Worm (Caenorhabditis elegans) whole organism, L4 larva: ENCODE results near the gene lgc-57.

Experiments
- aly-2 ChIP-seq: sonication (generic microtip); optimal IDR thresholded peaks from 2 replicates; lab custom pipeline; 2018; ENCODE audit warnings: missing biosample characterization, missing genetic modification characterization
- ama-1 ChIP-seq: fragments of 150-350 bp; optimal IDR thresholded peaks from 2 replicates; lab custom pipeline; 2014; ENCODE audit warnings: inconsistent platforms, mixed read lengths
- dpl-1 ChIP-seq: fragments of 150-350 bp; optimal IDR thresholded peaks from 2 replicates; lab custom pipeline; 2014; ENCODE audit warnings: missing biosample characterization, missing genetic modification reagents, missing genetic modification characterization
- gei-8 ChIP-seq: fragments of 200-800 bp; sonication (Bioruptor generic); optimal IDR thresholded peaks from 2 replicates; lab custom pipeline; 2018; ENCODE audit warnings: mild to moderate bottlenecking, missing genetic modification characterization, missing compliant biosample characterization
- lin-13 ChIP-seq: fragments of 150-350 bp; optimal IDR thresholded peaks from 2 replicates; lab custom pipeline; 2014; ENCODE audit warnings: missing biosample characterization, missing genetic modification reagents, missing genetic modification characterization
- lin-39 ChIP-seq: fragments of 150-350 bp; optimal IDR thresholded peaks from 2 replicates; lab custom pipeline; 2014; ENCODE audit warnings: missing biosample characterization, missing genetic modification reagents, missing genetic modification characterization
- lir-3 ChIP-seq: sonication (generic microtip); optimal IDR thresholded peaks from 2 replicates; lab custom pipeline; 2016; ENCODE audit warnings: mild to moderate bottlenecking, missing genetic modification characterization, missing compliant biosample characterization
- lsy-2 ChIP-seq, 2 experiments: fragments of 150-350 bp in 1 of 2; sonication (generic microtip) in 1 of 2; optimal IDR thresholded peaks; 2 replicates each; lab custom pipeline; 2014 to 2017; ENCODE audit warnings: missing biosample characterization in 2 of 2, missing genetic modification characterization in 2 of 2
- mep-1 ChIP-seq: fragments of 150-350 bp; sonication (generic microtip); optimal IDR thresholded peaks from 3 replicates; lab custom pipeline; 2014; ENCODE audit warnings: missing biosample characterization, missing genetic modification characterization
- nhr-6 ChIP-seq: fragments of 150-350 bp; optimal IDR thresholded peaks from 2 replicates; lab custom pipeline; 2014; ENCODE audit warnings: missing biosample characterization, missing genetic modification characterization
- pha-4 ChIP-seq, 2 experiments: fragments of 150-350 bp in 1 of 2; fragments of 200-800 bp in 1 of 2; sonication (Bioruptor generic) in 1 of 2; IDR thresholded peaks in 1 of 2; optimal IDR thresholded peaks in 1 of 2; 2 replicates each; pipeline versions ENCODE4 v1.3.6 to Lab custom; 2014 to 2022; ENCODE audit warnings: missing genetic modification characterization in 2 of 2, missing genetic modification reagents in 2 of 2, missing biosample characterization in 1 of 2, missing compliant biosample characterization in 1 of 2
- pqm-1 ChIP-seq: sonication (generic microtip); optimal IDR thresholded peaks from 2 replicates; lab custom pipeline; 2017; ENCODE audit warnings: missing biosample characterization, missing genetic modification characterization
- unc-62 ChIP-seq, 3 experiments: fragments of 150-350 bp in 1 of 3; sonication (generic microtip); optimal IDR thresholded peaks in 2 of 3; peaks in 1 of 3; 1 replicate in 1 of 3; 2 replicates in 2 of 3; lab custom pipeline; 2014 to 2017; ENCODE audit warnings: missing biosample characterization in 3 of 3, missing genetic modification characterization in 3 of 3, missing genetic modification reagents in 3 of 3, missing genotype in 1 of 3
- zag-1 ChIP-seq: fragments of 150-350 bp; optimal IDR thresholded peaks from 2 replicates; lab custom pipeline; 2014; ENCODE audit warnings: missing biosample characterization, missing genetic modification characterization

DNA sequence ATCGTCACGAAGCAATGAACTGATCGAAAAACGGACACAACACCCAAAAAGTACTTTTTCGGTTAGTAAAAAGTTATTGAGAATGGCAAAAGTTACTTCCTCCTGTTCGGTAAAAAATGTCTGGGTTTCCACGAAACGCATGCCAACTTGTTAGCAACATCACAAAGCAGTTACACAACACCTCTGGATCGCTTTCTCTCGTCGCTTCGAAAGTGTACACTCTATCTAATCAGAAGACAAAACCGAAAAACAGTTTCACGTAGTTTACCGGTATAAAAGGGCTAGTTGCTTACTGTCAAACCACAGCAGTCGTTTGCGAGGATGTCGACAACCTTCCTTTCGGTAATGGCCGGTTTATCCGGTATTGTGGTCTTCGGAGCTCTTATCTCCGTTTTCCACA is 12.1 kb downstream of the lgc-57 start, which contains the start of gene col-80:
- TF ChIP-seq nhr-6 (tag; lab: Kevin White, UChicago) (no peak), lsy-2 (tag; optimal IDR thresholded peaks at IDR 0.05; lab: Kevin White, UChicago) (no peak), dpl-1 (GFP tag; lab: Kevin White, UChicago) (no peak), lin-39 (tag; lab: Kevin White, UChicago) (no peak), pqm-1 (tag; lab: Kevin White, UChicago) (no peak), zag-1 (no peak), lir-3 (no peak), mep-1 (tag; lab: Kevin White, UChicago) (no peak), pha-4 (GFP tag; IDR thresholded peaks at IDR 0.05; lab: Robert Waterston, UW) (no peak), pha-4 (tag; optimal IDR thresholded peaks at IDR 0.05; lab: Kevin White, UChicago) (no peak), gei-8 (GFP tag; lab: Kevin White, UChicago) (no peak), lin-13 (no peak), ama-1 (lab: Kevin White, UChicago) (no peak), aly-2 (tag; lab: Kevin White, UChicago) (no peak), unc-62 (GFP tag; optimal IDR thresholded peaks at IDR 0.05 in 1 of 2; lab: Kevin White, UChicago) (peak in 1 of 2 experiments; percentile 41), unc-62 (tag; optimal IDR thresholded peaks at IDR 0.05; lab: Kevin White, UChicago) (no peak)
